Fruit fly (Drosophila melanogaster): ENCODE results near the gene plh.

Gene plh

DNA sequence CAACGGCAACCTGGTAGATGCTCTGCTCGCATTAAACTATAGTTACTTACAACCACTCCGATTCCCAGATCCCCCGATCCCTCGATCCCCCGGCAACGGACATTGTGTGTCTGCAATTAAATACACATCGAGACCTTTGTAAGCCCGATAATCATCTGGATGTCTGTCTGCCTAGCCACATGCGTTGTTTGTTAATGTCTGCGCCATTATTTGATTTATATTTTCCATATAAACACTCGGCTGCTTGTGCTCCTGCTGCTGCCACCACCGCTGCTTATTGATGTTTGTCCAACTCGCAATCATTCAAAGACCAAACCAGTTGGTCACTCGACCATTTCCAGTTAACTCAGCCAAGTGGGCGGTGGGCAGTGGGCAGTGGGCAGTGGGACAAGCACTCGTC is 5.4 kb upstream of the plh start (continued):
- TF ChIP-seq HLH54F (GFP tag; optimal IDR thresholded peaks at IDR 0.05): no peak
- TF ChIP-seq CG10462 (GFP tag; optimal IDR thresholded peaks at IDR 0.05): no peak
- TF ChIP-seq C15 (GFP tag; IDR thresholded peaks at IDR 0.05): no peak
- TF ChIP-seq vvl (GFP tag; IDR thresholded peaks at IDR 0.05): peak; percentile 50; the same call in 1 of the 2 replicates
- peak; percentile 1 for TF ChIP-seq Spps (tag; optimal IDR thresholded peaks at IDR 0.05)
- no peak for TF ChIP-seq CG11696 (GFP tag; IDR thresholded peaks at IDR 0.05)
- TF ChIP-seq sr (GFP tag; IDR thresholded peaks at IDR 0.05): peak; percentile 70; the same call in 2 of the 3 replicates
- TF ChIP-seq CTCF (GFP tag; optimal IDR thresholded peaks at IDR 0.05): no peak
- no peak for TF ChIP-seq MTF-1 (GFP tag; optimal IDR thresholded peaks at IDR 0.05; ENCODE audit: borderline replicate concordance)
- TF ChIP-seq pnt (GFP tag; optimal IDR thresholded peaks at IDR 0.05): no peak
- no peak for TF ChIP-seq CG7839 (tag; optimal IDR thresholded peaks at IDR 0.05)
- TF ChIP-seq tx (GFP tag; optimal IDR thresholded peaks at IDR 0.05): no peak
- TF ChIP-seq MBD-R2 (GFP tag; IDR thresholded peaks at IDR 0.05): no peak
- TF ChIP-seq CG3726 (GFP tag; IDR thresholded peaks at IDR 0.05): no peak; the same call in 2 of the 3 replicates
- no peak for TF ChIP-seq Myb (GFP tag; optimal IDR thresholded peaks at IDR 0.05)
- no peak for TF ChIP-seq Asciz (GFP tag; optimal IDR thresholded peaks at IDR 0.05)
- no peak for TF ChIP-seq sisA (GFP tag; IDR thresholded peaks at IDR 0.05)
- peak; percentile 29; the same call in 1 of the 2 replicates for TF ChIP-seq CG31441 (GFP tag; IDR thresholded peaks at IDR 0.05)
- no peak for TF ChIP-seq fd96Cb (tag; optimal IDR thresholded peaks at IDR 0.05)
- no peak for TF ChIP-seq usp (GFP tag; optimal IDR thresholded peaks at IDR 0.05)
- TF ChIP-seq CG17802 (tag; optimal IDR thresholded peaks at IDR 0.05): no peak
- no peak for TF ChIP-seq scrt (GFP tag; optimal IDR thresholded peaks at IDR 0.05)
- TF ChIP-seq nmo (GFP tag; optimal IDR thresholded peaks at IDR 0.05): no peak
- no peak for TF ChIP-seq chn (GFP tag; optimal IDR thresholded peaks at IDR 0.05)
- TF ChIP-seq Vsx1 (GFP tag; optimal IDR thresholded peaks at IDR 0.05): peak; percentile 20
- TF ChIP-seq Deaf1 (tag; optimal IDR thresholded peaks at IDR 0.05): no peak
- TF ChIP-seq unc-4 (GFP tag; IDR thresholded peaks at IDR 0.05; ENCODE audit: partially characterized antibody): no peak
- peak in 1 of 2 experiments; percentile 0 for TF ChIP-seq Eip74EF (GFP tag; optimal IDR thresholded peaks at IDR 0.05)
- peak; percentile 46 for TF ChIP-seq lab (GFP tag; optimal IDR thresholded peaks at IDR 0.05)
- no peak for TF ChIP-seq ato (GFP tag; IDR thresholded peaks at IDR 0.05; ENCODE audit: partially characterized antibody)
- TF ChIP-seq CG2678 (tag; optimal IDR thresholded peaks at IDR 0.05): peak; percentile 17
- TF ChIP-seq PHDP (tag; optimal IDR thresholded peaks at IDR 0.05): no peak
- peak; percentile 33 for TF ChIP-seq NC2α (GFP tag; optimal IDR thresholded peaks at IDR 0.05)
- no peak for TF ChIP-seq bcd (GFP tag; optimal IDR thresholded peaks at IDR 0.05)
- no peak for TF ChIP-seq bigmax (GFP tag; optimal IDR thresholded peaks at IDR 0.05)
- no peak for TF ChIP-seq CG9437 (GFP tag; optimal IDR thresholded peaks at IDR 0.05)
- TF ChIP-seq CG7786 (GFP tag; optimal IDR thresholded peaks at IDR 0.05): no peak
- TF ChIP-seq CG6765 (GFP tag; optimal IDR thresholded peaks at IDR 0.05): no peak
- TF ChIP-seq CG7357 (GFP tag; IDR thresholded peaks at IDR 0.05): no peak
- peak; percentile 16 for TF ChIP-seq CG17568 (GFP tag; optimal IDR thresholded peaks at IDR 0.05)
- TF ChIP-seq twi (tag; optimal IDR thresholded peaks at IDR 0.05): peak; percentile 4
- no peak for TF ChIP-seq CG7963 (GFP tag; IDR thresholded peaks at IDR 0.05; ENCODE audit: partially characterized antibody)
- no peak for TF ChIP-seq h (optimal IDR thresholded peaks at IDR 0.05)
- TF ChIP-seq CG7372 (GFP tag; IDR thresholded peaks at IDR 0.05): no peak
- TF ChIP-seq CG8478 (optimal IDR thresholded peaks at IDR 0.05): no peak
- no peak for TF ChIP-seq CG4617 (GFP tag; optimal IDR thresholded peaks at IDR 0.05; ENCODE audit: borderline replicate concordance)
- no peak for TF ChIP-seq CG10959 (GFP tag; IDR thresholded peaks at IDR 0.05)
- peak; percentile 42 for TF ChIP-seq CG9727 (GFP tag; optimal IDR thresholded peaks at IDR 0.05)
- TF ChIP-seq fd64A (GFP tag; optimal IDR thresholded peaks at IDR 0.05): peak; percentile 17
- no peak for TF ChIP-seq CG9932 (GFP tag; IDR thresholded peaks at IDR 0.05)
- peak; percentile 4 for TF ChIP-seq gem (tag; optimal IDR thresholded peaks at IDR 0.05)
- TF ChIP-seq CG18011 (GFP tag; optimal IDR thresholded peaks at IDR 0.05): no peak
